Worm (Caenorhabditis elegans) whole organism, young adult: ENCODE data around the gene F59A6.3.
A peak's percentile ranks its signal among the peaks of the same experiment; 100 is the strongest.

Experiments used
- B0019.2 ChIP-seq: fragments of 200-800 bp; sonication (Bioruptor generic); conservative IDR thresholded peaks from 2 replicates; pipeline ENCODE4 v1.3.6; 2022; ENCODE audit warnings: missing genetic modification reagents, missing genetic modification characterization, missing compliant biosample characterization
- B0035.1 ChIP-seq: sonication (generic microtip); optimal IDR thresholded peaks from 2 replicates; lab custom pipeline; 2016; ENCODE audit warnings: missing genetic modification characterization, mild to moderate bottlenecking, missing compliant biosample characterization, missing genotype, missing genetic modification reagents
- D2030.7 ChIP-seq: fragments of 200-800 bp; sonication (Bioruptor generic); IDR thresholded peaks from 2 replicates; pipeline ENCODE4 v1.3.6; 2022; ENCODE audit warnings: missing genetic modification reagents, missing genetic modification characterization, missing compliant biosample characterization
- F23B12.7 ChIP-seq: sonication (generic microtip); optimal IDR thresholded peaks from 2 replicates; lab custom pipeline; 2017; ENCODE audit warnings: missing genetic modification characterization, mild to moderate bottlenecking, missing compliant biosample characterization, antibody characterized with exemption, moderate library complexity; ENCODE audit not compliant: insufficient read depth
- F49E8.2 ChIP-seq: sonication (generic microtip); optimal IDR thresholded peaks from 3 replicates; lab custom pipeline; 2017; ENCODE audit warnings: missing genetic modification characterization, mild to moderate bottlenecking, missing compliant biosample characterization, antibody characterized with exemption, moderate library complexity; ENCODE audit not compliant: insufficient read depth
- F55B11.4 ChIP-seq: sonication (generic microtip); optimal IDR thresholded peaks from 2 replicates; lab custom pipeline; 2016; ENCODE audit warnings: missing compliant biosample characterization, missing genetic modification characterization, borderline replicate concordance; ENCODE audit not compliant: insufficient read depth
- K12H6.12 ChIP-seq: fragments of 200-800 bp; sonication (Bioruptor generic); optimal IDR thresholded peaks from 2 replicates; lab custom pipeline; 2018; ENCODE audit warnings: mild to moderate bottlenecking, missing genetic modification characterization, missing compliant biosample characterization
- Y53F4B.3 ChIP-seq: fragments of 200-800 bp; sonication (Bioruptor generic); IDR thresholded peaks from 2 replicates; pipeline ENCODE4 v1.3.6; 2022; ENCODE audit warnings: missing genetic modification reagents, missing genetic modification characterization, missing compliant biosample characterization
- Y56A3A.18 ChIP-seq: fragments of 200-800 bp; sonication (Bioruptor generic); IDR thresholded peaks from 2 replicates; pipeline ENCODE4 v1.3.6; 2022; ENCODE audit warnings: missing genetic modification reagents, missing genetic modification characterization, missing compliant biosample characterization
- Y95B8A.8 ChIP-seq: fragments of 200-800 bp; sonication (Bioruptor generic); IDR thresholded peaks from 2 replicates; pipeline ENCODE4 v1.3.6; 2022; ENCODE audit warnings: missing genetic modification reagents, missing genetic modification characterization, missing compliant biosample characterization
- akir-1 ChIP-seq: fragments of 200-800 bp; sonication (Bioruptor generic); optimal IDR thresholded peaks from 2 replicates; lab custom pipeline; 2018; ENCODE audit warnings: mild to moderate bottlenecking, missing genetic modification characterization, moderate library complexity, missing compliant biosample characterization
- aptf-2 ChIP-seq: fragments of 200-800 bp; sonication (Bioruptor generic); conservative IDR thresholded peaks from 2 replicates; pipeline ENCODE4 v1.3.6; 2022; ENCODE audit warnings: missing genetic modification reagents, missing genetic modification characterization, missing compliant biosample characterization
- atf-7 ChIP-seq: sonication (generic microtip); optimal IDR thresholded peaks from 2 replicates; lab custom pipeline; 2017; ENCODE audit warnings: mild to moderate bottlenecking, missing genetic modification characterization, missing compliant biosample characterization
- attf-3 ChIP-seq: fragments of 200-800 bp; sonication (Bioruptor generic); conservative IDR thresholded peaks from 2 replicates; pipeline ENCODE4 v1.3.6; 2022; ENCODE audit warnings: missing genetic modification reagents, missing genetic modification characterization, missing compliant biosample characterization
- cebp-1 ChIP-seq, 2 experiments: fragments of 200-800 bp in 1 of 2; sonication (Bioruptor generic) in 1 of 2; sonication (generic microtip) in 1 of 2; IDR thresholded peaks in 1 of 2; optimal IDR thresholded peaks in 1 of 2; 2 replicates each; pipeline versions ENCODE4 v1.3.6 to Lab custom; 2017 to 2022; ENCODE audit warnings: missing compliant biosample characterization in 2 of 2, missing genetic modification characterization in 2 of 2, mild to moderate bottlenecking in 1 of 2, missing genetic modification reagents in 1 of 2, moderate library complexity in 1 of 2
- ceh-100 ChIP-seq: fragments of 200-800 bp; sonication (Bioruptor generic); IDR thresholded peaks from 2 replicates; pipeline ENCODE4 v1.3.6; 2022; ENCODE audit warnings: missing genetic modification reagents, missing genetic modification characterization, missing compliant biosample characterization
- ceh-27 ChIP-seq: fragments of 200-800 bp; sonication (Bioruptor generic); optimal IDR thresholded peaks from 2 replicates; lab custom pipeline; 2018; ENCODE audit warnings: mild to moderate bottlenecking, missing genetic modification characterization, moderate library complexity, missing compliant biosample characterization
- egrh-3 ChIP-seq: fragments of 200-800 bp; sonication (Bioruptor generic); IDR thresholded peaks from 2 replicates; pipeline ENCODE4 v1.3.6; 2022; ENCODE audit warnings: missing genetic modification reagents, missing genetic modification characterization, missing compliant biosample characterization
- gei-17 ChIP-seq: fragments of 200-800 bp; sonication (Bioruptor generic); optimal IDR thresholded peaks from 2 replicates; lab custom pipeline; 2018; ENCODE audit warnings: mild to moderate bottlenecking, missing genetic modification characterization, missing compliant biosample characterization
- him-1 ChIP-seq: sonication (generic microtip); optimal IDR thresholded peaks from 2 replicates; lab custom pipeline; 2016; ENCODE audit warnings: missing genotype, missing genetic modification reagents, missing genetic modification characterization, missing compliant biosample characterization
- hlh-12 ChIP-seq: sonication (generic microtip); optimal IDR thresholded peaks from 2 replicates; lab custom pipeline; 2016; ENCODE audit warnings: missing genetic modification characterization, missing compliant biosample characterization
- hmg-1.2 ChIP-seq: fragments of 200-800 bp; sonication (Bioruptor generic); IDR thresholded peaks from 2 replicates; pipeline ENCODE4 v1.3.6; 2022; ENCODE audit warnings: missing genetic modification reagents, missing genetic modification characterization, missing compliant biosample characterization
- lin-26 ChIP-seq: fragments of 200-800 bp; sonication (Bioruptor generic); IDR thresholded peaks from 2 replicates; pipeline ENCODE4 v1.3.6; 2022; ENCODE audit warnings: missing genetic modification reagents, missing genetic modification characterization, missing compliant biosample characterization
- lin-35 ChIP-seq, 3 experiments: fragments of 150-350 bp in 2 of 3; sonication (generic microtip) in 1 of 3; optimal IDR thresholded peaks; 2 replicates each; lab custom pipeline; 2014 to 2018; ENCODE audit warnings: missing biosample characterization in 3 of 3, missing genetic modification characterization in 3 of 3, missing genetic modification reagents in 3 of 3
- lin-54 ChIP-seq: fragments of 200-800 bp; sonication (Bioruptor generic); optimal IDR thresholded peaks from 2 replicates; lab custom pipeline; 2018; ENCODE audit warnings: mild to moderate bottlenecking, missing genetic modification characterization, missing compliant biosample characterization
- madf-10 ChIP-seq: sonication (generic microtip); optimal IDR thresholded peaks from 2 replicates; lab custom pipeline; 2016; ENCODE audit warnings: mild to moderate bottlenecking, missing genetic modification characterization, missing compliant biosample characterization
- mes-4 ChIP-seq: sonication (generic microtip); optimal IDR thresholded peaks from 2 replicates; lab custom pipeline; 2016; ENCODE audit warnings: missing genotype, missing genetic modification characterization, missing compliant biosample characterization
- rcor-1 ChIP-seq: fragments of 200-800 bp; sonication (Bioruptor generic); IDR thresholded peaks from 2 replicates; pipeline ENCODE4 v1.3.6; 2022; ENCODE audit warnings: missing genetic modification reagents, missing genetic modification characterization, missing compliant biosample characterization
- rec-8 ChIP-seq, 2 experiments: sonication (generic microtip); optimal IDR thresholded peaks; 2 replicates each; lab custom pipeline; 2016; ENCODE audit warnings: mild to moderate bottlenecking in 2 of 2, missing genetic modification characterization in 2 of 2, missing genetic modification reagents in 2 of 2, missing genotype in 2 of 2, missing biosample characterization in 1 of 2, missing compliant biosample characterization in 1 of 2, moderate library complexity in 1 of 2
- snpc-4 ChIP-seq, 5 experiments: fragments of 150-350 bp in 1 of 5; sonication (generic microtip) in 4 of 5; optimal IDR thresholded peaks; 2 replicates each; lab custom pipeline; 2014 to 2018; ENCODE audit warnings: missing genetic modification characterization in 5 of 5, missing biosample characterization in 3 of 5, antibody characterized with exemption in 2 of 5, mild to moderate bottlenecking in 2 of 5, missing compliant biosample characterization in 2 of 5, missing genotype in 2 of 5, moderate library complexity in 2 of 5, missing genetic modification reagents in 1 of 5
- unc-130 ChIP-seq: sonication (generic microtip); optimal IDR thresholded peaks from 2 replicates; lab custom pipeline; 2016; ENCODE audit warnings: missing genetic modification reagents, missing genetic modification characterization, missing compliant biosample characterization
- xnd-1 ChIP-seq: sonication (generic microtip); optimal IDR thresholded peaks from 2 replicates; lab custom pipeline; 2016; ENCODE audit warnings: missing genotype, missing genetic modification reagents, missing genetic modification characterization, missing compliant biosample characterization
- ztf-22 ChIP-seq: fragments of 200-800 bp; sonication (Bioruptor generic); optimal IDR thresholded peaks from 2 replicates; lab custom pipeline; 2018; ENCODE audit warnings: mild to moderate bottlenecking, missing genetic modification characterization, moderate library complexity, missing compliant biosample characterization
- ztf-25 ChIP-seq: fragments of 200-800 bp; sonication (Bioruptor generic); IDR thresholded peaks from 2 replicates; pipeline ENCODE4 v1.3.6; 2022; ENCODE audit warnings: missing genetic modification reagents, missing genetic modification characterization, missing compliant biosample characterization
- ztf-28 ChIP-seq: fragments of 200-800 bp; sonication (Bioruptor generic); IDR thresholded peaks from 2 replicates; pipeline ENCODE4 v1.3.6; 2022; ENCODE audit warnings: missing genetic modification reagents, missing genetic modification characterization, missing compliant biosample characterization
- ztf-6 ChIP-seq: fragments of 200-800 bp; sonication (Bioruptor generic); IDR thresholded peaks from 2 replicates; pipeline ENCODE4 v1.3.6; 2022; ENCODE audit warnings: missing genetic modification reagents, missing genetic modification characterization, missing compliant biosample characterization

F59A6.3 gene

ce11 chrII:5042381-5042930 lies 34.3 kb downstream of the F59A6.3 start (continued):
- TF ChIP-seq lin-54 (GFP tag; lab: Kevin White, UChicago): no peak
- TF ChIP-seq Y95B8A.8 (GFP tag; lab: Robert Waterston, UW): no peak
- TF ChIP-seq akir-1 (GFP tag; lab: Kevin White, UChicago): no peak
- no peak for TF ChIP-seq Y56A3A.18 (GFP tag; lab: Robert Waterston, UW)

- TF ChIP-seq lin-26 (GFP tag; lab: Robert Waterston, UW) (no peak), ztf-28 (GFP tag; lab: Robert Waterston, UW) (no peak), lin-35 (GFP tag; optimal IDR thresholded peaks at IDR 0.05; lab: Kevin White, UChicago) (no peak), cebp-1 (GFP tag; IDR thresholded peaks at IDR 0.05; lab: Robert Waterston, UW) (no peak), cebp-1 (tag; optimal IDR thresholded peaks at IDR 0.05; lab: Kevin White, UChicago) (no peak), rcor-1 (GFP tag; lab: Robert Waterston, UW) (no peak), B0019.2 (GFP tag; lab: Robert Waterston, UW) (no peak), attf-3 (GFP tag; lab: Robert Waterston, UW) (no peak), ztf-6 (GFP tag; lab: Robert Waterston, UW) (no peak), xnd-1 (tag; lab: Kevin White, UChicago) (no peak), ztf-25 (GFP tag; lab: Robert Waterston, UW) (no peak), Y53F4B.3 (GFP tag; lab: Robert Waterston, UW) (no peak), K12H6.12 (tag; lab: Kevin White, UChicago) (no peak), snpc-4 (GFP tag; optimal IDR thresholded peaks at IDR 0.05; lab: Kevin White, UChicago) (no peak), snpc-4 (tag; optimal IDR thresholded peaks at IDR 0.05; lab: Kevin White, UChicago) (no peak), mes-4 (no peak), gei-17 (no peak), F49E8.2 (tag; lab: Kevin White, UChicago) (no peak), egrh-3 (no peak), F55B11.4 (no peak), aptf-2 (GFP tag; lab: Robert Waterston, UW) (no peak), Y56A3A.18 (GFP tag; lab: Robert Waterston, UW) (no peak)
These were observed 38.4 kb downstream of the F59A6.3 start for ce11 chrII:5046209-5047200.

- TF ChIP-seq hmg-1.2 (GFP tag; lab: Robert Waterston, UW) (peak; percentile 70; the same call in 1 of the 2 replicates), D2030.7 (GFP tag; lab: Robert Waterston, UW) (no peak), ceh-27 (no peak), cebp-1 (GFP tag; IDR thresholded peaks at IDR 0.05; lab: Robert Waterston, UW) (no peak), cebp-1 (tag; optimal IDR thresholded peaks at IDR 0.05; lab: Kevin White, UChicago) (peak; percentile 19)
These were observed 39.1 kb downstream of the F59A6.3 start for ce11 chrII:5047279-5047678.

ce11 chrII:5048185-5048795 lies 40.2 kb downstream of the F59A6.3 start:
- TF ChIP-seq atf-7 (tag; lab: Kevin White, UChicago) (no peak), B0035.1 (tag; lab: Kevin White, UChicago) (no peak), F23B12.7 (no peak), ztf-22 (GFP tag; lab: Kevin White, UChicago) (no peak), him-1 (tag; lab: Kevin White, UChicago) (no peak), hlh-12 (tag; lab: Kevin White, UChicago) (no peak), unc-130 (GFP tag; lab: Kevin White, UChicago) (no peak), ceh-100 (GFP tag; lab: Robert Waterston, UW) (no peak), rec-8 (tag; optimal IDR thresholded peaks at IDR 0.05; lab: Kevin White, UChicago) (no peak), madf-10 (tag; lab: Kevin White, UChicago) (no peak)
